Worm (Caenorhabditis elegans) whole organism, young adult: ENCODE data around the gene gcy-29.
"Not testable (repeated sequence)": the region's sequence is repeated elsewhere in the genome, so short reads cannot be mapped to it uniquely, and the experiment has no call there.

Experiments used
- B0035.1 ChIP-seq: sonication (generic microtip); optimal IDR thresholded peaks from 2 replicates; lab custom pipeline; 2016; ENCODE audit warnings: missing genetic modification characterization, mild to moderate bottlenecking, missing compliant biosample characterization, missing genotype, missing genetic modification reagents
- C06A6.2 ChIP-seq: fragments of 200-800 bp; sonication (Bioruptor generic); conservative IDR thresholded peaks from 2 replicates; pipeline ENCODE4 v1.3.6; 2022; ENCODE audit warnings: missing genetic modification characterization, missing compliant biosample characterization
- T07F8.4 ChIP-seq: sonication (generic microtip); optimal IDR thresholded peaks from 2 replicates; lab custom pipeline; 2016; ENCODE audit warnings: mild to moderate bottlenecking, missing genetic modification characterization, moderate library complexity, missing compliant biosample characterization
- Y79H2A.3 ChIP-seq: fragments of 200-800 bp; sonication (Bioruptor generic); conservative IDR thresholded peaks from 2 replicates; pipeline ENCODE4 v1.3.6; 2022; ENCODE audit warnings: missing genetic modification reagents, missing genetic modification characterization, missing compliant biosample characterization
- efl-1 ChIP-seq: fragments of 150-350 bp; optimal IDR thresholded peaks from 2 replicates; lab custom pipeline; 2014; ENCODE audit warnings: missing biosample characterization, missing genetic modification reagents, missing genetic modification characterization
- hlh-12 ChIP-seq: sonication (generic microtip); optimal IDR thresholded peaks from 2 replicates; lab custom pipeline; 2016; ENCODE audit warnings: missing genetic modification characterization, missing compliant biosample characterization
- lag-1 ChIP-seq: fragments of 200-800 bp; sonication (Bioruptor generic); IDR thresholded peaks from 2 replicates; pipeline ENCODE4 v1.3.6; 2022; ENCODE audit warnings: missing genetic modification reagents, missing genetic modification characterization, missing compliant biosample characterization
- let-526 ChIP-seq: fragments of 200-800 bp; sonication (Bioruptor generic); IDR thresholded peaks from 2 replicates; pipeline ENCODE4 v1.3.6; 2022; ENCODE audit warnings: missing genetic modification reagents, missing genetic modification characterization, missing compliant biosample characterization
- mcd-1 ChIP-seq: fragments of 200-800 bp; sonication (Bioruptor generic); IDR thresholded peaks from 2 replicates; pipeline ENCODE4 v1.3.6; 2022; ENCODE audit warnings: missing genetic modification reagents, missing genetic modification characterization, missing compliant biosample characterization
- sptf-2 ChIP-seq: fragments of 200-800 bp; sonication (Bioruptor generic); optimal IDR thresholded peaks from 2 replicates; lab custom pipeline; 2018; ENCODE audit warnings: mild to moderate bottlenecking, missing genetic modification characterization, missing compliant biosample characterization
- unc-130 ChIP-seq: sonication (generic microtip); optimal IDR thresholded peaks from 2 replicates; lab custom pipeline; 2016; ENCODE audit warnings: missing genetic modification reagents, missing genetic modification characterization, missing compliant biosample characterization
- unc-62 ChIP-seq: fragments of 150-350 bp; optimal IDR thresholded peaks from 2 replicates; lab custom pipeline; 2014; ENCODE audit warnings: missing biosample characterization, missing genetic modification reagents, missing genetic modification characterization
- ztf-22 ChIP-seq: fragments of 200-800 bp; sonication (Bioruptor generic); optimal IDR thresholded peaks from 2 replicates; lab custom pipeline; 2018; ENCODE audit warnings: mild to moderate bottlenecking, missing genetic modification characterization, moderate library complexity, missing compliant biosample characterization

ce11 chrII:14563766-14564370 is 15.3 kb upstream of the gcy-29 start:
- TF ChIP-seq unc-62; ztf-22 (GFP tag; lab: Kevin White, UChicago); hlh-12 (tag; lab: Kevin White, UChicago); B0035.1; sptf-2 (GFP tag; lab: Kevin White, UChicago); T07F8.4 (tag; lab: Kevin White, UChicago); efl-1 (GFP tag; lab: Kevin White, UChicago); unc-130; Y79H2A.3 (GFP tag; lab: Robert Waterston, UW); let-526 (GFP tag; lab: Robert Waterston, UW); C06A6.2 (GFP tag; lab: Robert Waterston, UW); lag-1 (GFP tag; lab: Robert Waterston, UW): not testable (repeated sequence)
- 0 out of 2 replicates have a peak, but pooled peaks have one; percentile 35 for TF ChIP-seq mcd-1 (GFP tag; lab: Robert Waterston, UW)
